Worm (Caenorhabditis elegans) whole organism, L4 larva: ENCODE results near the gene vps-41.

Experiments
- R02D3.7 ChIP-seq: fragments of 150-350 bp; sonication (generic microtip); optimal IDR thresholded peaks from 3 replicates; lab custom pipeline; 2014; ENCODE audit warnings: missing biosample characterization, missing genetic modification characterization
- T20F7.1 ChIP-seq: fragments of 200-800 bp; sonication (Bioruptor generic); optimal IDR thresholded peaks from 2 replicates; lab custom pipeline; 2018; ENCODE audit warnings: mild to moderate bottlenecking, missing genetic modification characterization, missing compliant biosample characterization
- T26A8.4 ChIP-seq: fragments of 200-800 bp; sonication (Bioruptor generic); IDR thresholded peaks from 2 replicates; pipeline ENCODE4 v1.3.6; 2022; ENCODE audit warnings: missing genetic modification characterization, missing compliant biosample characterization
- ama-1 ChIP-seq: fragments of 150-350 bp; optimal IDR thresholded peaks from 2 replicates; lab custom pipeline; 2014; ENCODE audit warnings: inconsistent platforms, mixed read lengths
- arid-1 ChIP-seq: fragments of 200-800 bp; sonication (Bioruptor generic); conservative IDR thresholded peaks from 2 replicates; pipeline ENCODE4 v1.3.6; 2022; ENCODE audit warnings: missing genetic modification reagents, missing genetic modification characterization, missing compliant biosample characterization
- ceh-20 ChIP-seq: fragments of 200-800 bp; sonication (Bioruptor generic); IDR thresholded peaks from 2 replicates; pipeline ENCODE4 v1.3.6; 2022; ENCODE audit warnings: missing genetic modification reagents, missing genetic modification characterization, missing compliant biosample characterization
- ceh-28 ChIP-seq: fragments of 150-350 bp; optimal IDR thresholded peaks from 2 replicates; lab custom pipeline; 2014; ENCODE audit warnings: missing biosample characterization, missing genetic modification reagents, missing genetic modification characterization
- daf-16 ChIP-seq, 3 experiments: sonication (generic microtip); optimal IDR thresholded peaks; 2 replicates each; lab custom pipeline; 2016 to 2017; ENCODE audit warnings: missing genetic modification characterization in 3 of 3, missing genetic modification reagents in 3 of 3, mild to moderate bottlenecking in 2 of 3, missing compliant biosample characterization in 2 of 3, missing biosample characterization in 1 of 3, moderate library complexity in 1 of 3
- daf-8 ChIP-seq: fragments of 200-800 bp; sonication (Bioruptor generic); IDR thresholded peaks from 2 replicates; pipeline ENCODE4 v1.3.6; 2022; ENCODE audit warnings: missing genetic modification characterization, missing compliant biosample characterization
- dmd-6 ChIP-seq: fragments of 200-800 bp; sonication (Bioruptor generic); IDR thresholded peaks from 2 replicates; pipeline ENCODE4 v1.3.6; 2022; ENCODE audit warnings: missing genetic modification reagents, missing genetic modification characterization, missing compliant biosample characterization
- dmd-9 ChIP-seq: fragments of 200-800 bp; sonication (Bioruptor generic); IDR thresholded peaks from 2 replicates; pipeline ENCODE4 v1.3.6; 2022; ENCODE audit warnings: missing genetic modification reagents, missing genetic modification characterization, missing compliant biosample characterization
- dpl-1 ChIP-seq: fragments of 150-350 bp; optimal IDR thresholded peaks from 2 replicates; lab custom pipeline; 2014; ENCODE audit warnings: missing biosample characterization, missing genetic modification reagents, missing genetic modification characterization
- dve-1 ChIP-seq: sonication (generic microtip); optimal IDR thresholded peaks from 2 replicates; lab custom pipeline; 2017; ENCODE audit warnings: antibody characterized with exemption, mild to moderate bottlenecking, missing genetic modification characterization, missing compliant biosample characterization; ENCODE audit not compliant: insufficient read depth
- fkh-10 ChIP-seq: fragments of 150-350 bp; optimal IDR thresholded peaks from 2 replicates; lab custom pipeline; 2014; ENCODE audit warnings: missing biosample characterization, missing genetic modification reagents, missing genetic modification characterization
- gei-8 ChIP-seq: fragments of 200-800 bp; sonication (Bioruptor generic); optimal IDR thresholded peaks from 2 replicates; lab custom pipeline; 2018; ENCODE audit warnings: mild to moderate bottlenecking, missing genetic modification characterization, missing compliant biosample characterization
- hif-1 ChIP-seq, 2 experiments: sonication (generic microtip); optimal IDR thresholded peaks; 2 replicates each; lab custom pipeline; 2016 to 2017; ENCODE audit warnings: missing compliant biosample characterization in 2 of 2, missing genetic modification characterization in 2 of 2, missing genetic modification reagents in 2 of 2, missing genotype in 2 of 2, mild to moderate bottlenecking in 1 of 2
- hlh-11 ChIP-seq: fragments of 200-800 bp; sonication (Bioruptor generic); optimal IDR thresholded peaks from 2 replicates; lab custom pipeline; 2018; ENCODE audit warnings: mild to moderate bottlenecking, missing genetic modification characterization, missing compliant biosample characterization
- hlh-30 ChIP-seq: sonication (generic microtip); optimal IDR thresholded peaks from 2 replicates; lab custom pipeline; 2017; ENCODE audit warnings: antibody characterized with exemption, mild to moderate bottlenecking, missing genetic modification characterization, missing compliant biosample characterization; ENCODE audit not compliant: insufficient read depth
- jun-1 ChIP-seq: fragments of 150-350 bp; optimal IDR thresholded peaks from 2 replicates; lab custom pipeline; 2014; ENCODE audit warnings: missing biosample characterization, missing genetic modification reagents, missing genetic modification characterization
- lim-7 ChIP-seq: fragments of 200-800 bp; sonication (Bioruptor generic); IDR thresholded peaks from 2 replicates; pipeline ENCODE4 v1.3.6; 2022; ENCODE audit warnings: missing genetic modification characterization, missing compliant biosample characterization
- lin-1 ChIP-seq: fragments of 200-800 bp; sonication (Bioruptor generic); IDR thresholded peaks from 2 replicates; pipeline ENCODE4 v1.3.6; 2022; ENCODE audit warnings: missing genetic modification reagents, missing genetic modification characterization, missing compliant biosample characterization
- lin-13 ChIP-seq: fragments of 150-350 bp; optimal IDR thresholded peaks from 2 replicates; lab custom pipeline; 2014; ENCODE audit warnings: missing biosample characterization, missing genetic modification reagents, missing genetic modification characterization
- lin-38 ChIP-seq: fragments of 200-800 bp; sonication (Bioruptor generic); IDR thresholded peaks from 2 replicates; pipeline ENCODE4 v1.3.6; 2022; ENCODE audit warnings: missing genetic modification reagents, missing genetic modification characterization, missing compliant biosample characterization
- lir-3 ChIP-seq: sonication (generic microtip); optimal IDR thresholded peaks from 2 replicates; lab custom pipeline; 2016; ENCODE audit warnings: mild to moderate bottlenecking, missing genetic modification characterization, missing compliant biosample characterization
- lsy-2 ChIP-seq, 2 experiments: fragments of 150-350 bp in 1 of 2; sonication (generic microtip) in 1 of 2; optimal IDR thresholded peaks; 2 replicates each; lab custom pipeline; 2014 to 2017; ENCODE audit warnings: missing biosample characterization in 2 of 2, missing genetic modification characterization in 2 of 2
- madf-5 ChIP-seq, 2 experiments: fragments of 200-800 bp; sonication (Bioruptor generic); IDR thresholded peaks; 2 replicates each; pipeline ENCODE4 v1.3.6; 2022; ENCODE audit warnings: missing compliant biosample characterization in 2 of 2, missing genetic modification characterization in 2 of 2
- madf-9 ChIP-seq: fragments of 200-800 bp; sonication (Bioruptor generic); conservative IDR thresholded peaks from 2 replicates; pipeline ENCODE4 v1.3.6; 2022; ENCODE audit warnings: missing genetic modification reagents, missing genetic modification characterization, missing compliant biosample characterization
- mxl-2 ChIP-seq: fragments of 200-800 bp; sonication (Bioruptor generic); conservative IDR thresholded peaks from 2 replicates; pipeline ENCODE4 v1.3.6; 2022; ENCODE audit warnings: missing genetic modification reagents, missing genetic modification characterization, missing compliant biosample characterization
- mxl-3 ChIP-seq: fragments of 200-800 bp; sonication (Bioruptor generic); optimal IDR thresholded peaks from 2 replicates; lab custom pipeline; 2018; ENCODE audit warnings: mild to moderate bottlenecking, missing genetic modification characterization, missing compliant biosample characterization
- nhr-102 ChIP-seq: sonication (generic microtip); optimal IDR thresholded peaks from 2 replicates; lab custom pipeline; 2016; ENCODE audit warnings: mild to moderate bottlenecking, missing genetic modification characterization, moderate library complexity, missing compliant biosample characterization
- nhr-237 ChIP-seq: sonication (generic microtip); optimal IDR thresholded peaks from 2 replicates; lab custom pipeline; 2017; ENCODE audit warnings: missing biosample characterization, missing genetic modification characterization
- nhr-28 ChIP-seq: fragments of 150-350 bp; optimal IDR thresholded peaks from 2 replicates; lab custom pipeline; 2014; ENCODE audit warnings: missing biosample characterization, missing genetic modification characterization
- nhr-48 ChIP-seq: sonication (generic microtip); optimal IDR thresholded peaks from 2 replicates; lab custom pipeline; 2016; ENCODE audit warnings: mild to moderate bottlenecking, missing genetic modification characterization, missing compliant biosample characterization
- nhr-6 ChIP-seq: fragments of 150-350 bp; optimal IDR thresholded peaks from 2 replicates; lab custom pipeline; 2014; ENCODE audit warnings: missing biosample characterization, missing genetic modification characterization
- nhr-77 ChIP-seq: fragments of 150-350 bp; optimal IDR thresholded peaks from 2 replicates; lab custom pipeline; 2014; ENCODE audit warnings: missing biosample characterization, missing genetic modification characterization
- pqm-1 ChIP-seq: sonication (generic microtip); optimal IDR thresholded peaks from 2 replicates; lab custom pipeline; 2017; ENCODE audit warnings: missing biosample characterization, missing genetic modification characterization
- rbr-2 ChIP-seq: sonication (generic microtip); optimal IDR thresholded peaks from 2 replicates; lab custom pipeline; 2016; ENCODE audit warnings: missing genotype, missing genetic modification characterization, missing compliant biosample characterization
- saeg-2 ChIP-seq: fragments of 200-800 bp; sonication (Bioruptor generic); IDR thresholded peaks from 2 replicates; pipeline ENCODE4 v1.3.6; 2022; ENCODE audit warnings: missing genetic modification reagents, missing genetic modification characterization, missing compliant biosample characterization
- set-16 ChIP-seq: fragments of 200-800 bp; sonication (Bioruptor generic); IDR thresholded peaks from 2 replicates; pipeline ENCODE4 v1.3.6; 2022; ENCODE audit warnings: missing genetic modification reagents, missing genetic modification characterization, missing compliant biosample characterization
- snpc-4 ChIP-seq: fragments of 150-350 bp; optimal IDR thresholded peaks from 2 replicates; lab custom pipeline; 2014; ENCODE audit warnings: missing biosample characterization, missing genetic modification characterization
- spr-1 ChIP-seq: sonication (generic microtip); optimal IDR thresholded peaks from 2 replicates; lab custom pipeline; 2016; ENCODE audit warnings: mild to moderate bottlenecking, missing genetic modification characterization, missing compliant biosample characterization
- spr-3 ChIP-seq: fragments of 200-800 bp; sonication (Bioruptor generic); optimal IDR thresholded peaks from 2 replicates; lab custom pipeline; 2018; ENCODE audit warnings: mild to moderate bottlenecking, missing genetic modification characterization, missing compliant biosample characterization
- tra-1 ChIP-seq: fragments of 200-800 bp; sonication (Bioruptor generic); IDR thresholded peaks from 2 replicates; pipeline ENCODE4 v1.3.6; 2022; ENCODE audit warnings: missing genetic modification reagents, missing genetic modification characterization, missing compliant biosample characterization
- unc-130 ChIP-seq: sonication (generic microtip); optimal IDR thresholded peaks from 2 replicates; lab custom pipeline; 2016; ENCODE audit warnings: missing genetic modification reagents, missing genetic modification characterization, missing compliant biosample characterization
- zfp-2 ChIP-seq: sonication (generic microtip); optimal IDR thresholded peaks from 2 replicates; lab custom pipeline; 2016; ENCODE audit warnings: mild to moderate bottlenecking, missing genetic modification characterization, missing compliant biosample characterization
- zfp-3 ChIP-seq: fragments of 200-800 bp; sonication (Bioruptor generic); conservative IDR thresholded peaks from 2 replicates; pipeline ENCODE4 v1.3.6; 2022; ENCODE audit warnings: missing genetic modification reagents, missing genetic modification characterization, missing compliant biosample characterization
- ztf-11 ChIP-seq: fragments of 150-350 bp; optimal IDR thresholded peaks from 2 replicates; lab custom pipeline; 2014; ENCODE audit warnings: missing biosample characterization, missing genetic modification characterization

Gene vps-41

DNA sequence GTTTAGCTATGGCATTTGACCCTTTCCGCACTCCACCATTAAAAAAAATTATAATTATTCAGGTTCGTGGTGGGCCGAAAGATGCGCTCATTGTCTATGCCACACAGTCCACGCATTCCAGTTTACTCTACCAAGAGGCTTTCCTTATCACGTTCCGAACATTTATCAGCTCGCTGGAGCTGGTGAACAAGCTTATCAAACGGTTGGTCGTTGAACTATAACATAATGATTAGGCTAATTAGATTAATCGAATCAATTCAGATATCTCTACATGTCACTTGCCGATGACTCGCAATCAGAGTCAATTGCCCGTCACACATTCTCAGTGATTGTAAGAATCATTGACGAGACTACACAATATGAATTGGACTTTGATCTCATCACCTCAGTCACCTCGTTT is 14.3 kb upstream of the vps-41 start (continued):
- TF ChIP-seq hlh-11 (tag; lab: Kevin White, UChicago) = no peak
- peak; percentile 41 for TF ChIP-seq dve-1 (tag; lab: Kevin White, UChicago)
- peak; percentile 6 for TF ChIP-seq nhr-28
- TF ChIP-seq nhr-237 = no peak
- TF ChIP-seq zfp-3 (GFP tag; lab: Robert Waterston, UW) = no peak
- no peak for TF ChIP-seq daf-8 (GFP tag; lab: Robert Waterston, UW)
- no peak for TF ChIP-seq nhr-6 (tag; lab: Kevin White, UChicago)
- TF ChIP-seq jun-1 (tag; lab: Kevin White, UChicago) = no peak
- TF ChIP-seq lin-1 (GFP tag; lab: Robert Waterston, UW) = no peak
- peak; percentile 20; the same call in 1 of the 2 replicates for TF ChIP-seq dmd-6 (GFP tag; lab: Robert Waterston, UW)

DNA sequence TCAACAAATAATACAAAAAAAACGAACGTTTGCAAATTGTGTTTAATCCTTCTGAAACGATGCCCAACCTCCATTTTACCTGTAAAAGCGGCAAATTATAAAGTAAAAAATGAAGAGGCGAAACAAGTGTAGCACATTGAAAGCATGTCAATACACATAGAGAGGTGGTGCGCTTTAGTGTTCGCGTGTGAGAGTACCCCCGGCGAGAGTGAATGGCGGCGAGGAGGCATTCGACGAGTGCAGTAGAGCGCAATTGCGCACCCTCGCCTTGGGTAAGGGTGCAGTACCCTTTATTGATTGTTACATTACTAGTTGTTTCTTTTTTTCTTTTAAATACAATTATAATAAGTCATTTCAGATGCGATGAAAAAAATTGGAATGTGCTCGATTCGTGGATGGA is 8.4 kb upstream of the vps-41 start, which contains the start of gene hst-6:
Gene hst-6, plus strand, starts transcription at position 353 of the 400 bp plus-strand sequence.
- TF ChIP-seq arid-1 = no peak
- no peak for TF ChIP-seq snpc-4 (tag; lab: Kevin White, UChicago)
- 0 out of 2 replicates have a peak, but pooled peaks have one; percentile 18 for TF ChIP-seq ceh-20 (GFP tag; lab: Robert Waterston, UW)
- TF ChIP-seq tra-1 (GFP tag; lab: Robert Waterston, UW) = 0 out of 2 replicates have a peak, but pooled peaks have one; percentile 42
- TF ChIP-seq spr-3 = no peak
- peak; percentile 75 for TF ChIP-seq rbr-2
- TF ChIP-seq gei-8 (GFP tag; lab: Kevin White, UChicago) = no peak
- TF ChIP-seq hif-1 (tag; optimal IDR thresholded peaks at IDR 0.05; lab: Kevin White, UChicago) = peak in 1 of 2 experiments; percentile 50
- TF ChIP-seq mxl-2 (GFP tag; lab: Robert Waterston, UW) = no peak
- no peak for TF ChIP-seq daf-16 (GFP tag; optimal IDR thresholded peaks at IDR 0.05; lab: Kevin White, UChicago)
- TF ChIP-seq daf-16 (tag; optimal IDR thresholded peaks at IDR 0.05; lab: Kevin White, UChicago) = peak; percentile 36
- TF ChIP-seq saeg-2 (GFP tag; lab: Robert Waterston, UW) = peak; percentile 61; the same call in 1 of the 2 replicates
- TF ChIP-seq ztf-11 = no peak
- peak in 1 of 2 experiments; percentile 79 for TF ChIP-seq lsy-2 (tag; optimal IDR thresholded peaks at IDR 0.05; lab: Kevin White, UChicago)
- peak; percentile 69 for TF ChIP-seq lin-13
- TF ChIP-seq hlh-11 (tag; lab: Kevin White, UChicago) = peak; percentile 72
- TF ChIP-seq nhr-102 = peak; percentile 47
- TF ChIP-seq nhr-28 = peak; percentile 77
- TF ChIP-seq dpl-1 = peak; percentile 43
- TF ChIP-seq unc-130 (GFP tag; lab: Kevin White, UChicago) = no peak
- peak; percentile 53 for TF ChIP-seq hlh-30 (tag; lab: Kevin White, UChicago)
- TF ChIP-seq zfp-2 = no peak
- no peak for TF ChIP-seq daf-8 (GFP tag; lab: Robert Waterston, UW)
- TF ChIP-seq T20F7.1 (GFP tag; lab: Kevin White, UChicago) = peak; percentile 79
- TF ChIP-seq lir-3 (tag; lab: Kevin White, UChicago) = no peak
- peak; percentile 30 for TF ChIP-seq nhr-6 (tag; lab: Kevin White, UChicago)
- TF ChIP-seq lim-7 (GFP tag; lab: Robert Waterston, UW) = no peak
- TF ChIP-seq nhr-77 (tag; lab: Kevin White, UChicago) = peak; percentile 10
- no peak for TF ChIP-seq R02D3.7
- TF ChIP-seq ceh-28 = peak; percentile 22
- TF ChIP-seq lin-38 = peak; percentile 96
- TF ChIP-seq dmd-9 (GFP tag; lab: Robert Waterston, UW) = no peak
- TF ChIP-seq set-16 (GFP tag; lab: Robert Waterston, UW) = no peak
- no peak for TF ChIP-seq ama-1
- 0 out of 2 replicates have a peak, but pooled peaks have one; percentile 38 for TF ChIP-seq T26A8.4
- peak; percentile 69 for TF ChIP-seq mxl-3 (GFP tag; lab: Kevin White, UChicago)
- TF ChIP-seq madf-5 (GFP tag; IDR thresholded peaks at IDR 0.05; lab: Robert Waterston, UW) = 0 out of 4 replicates have a peak, but pooled peaks of 1 of the 2 experiments have one; percentile 45
- TF ChIP-seq nhr-48 (tag; lab: Kevin White, UChicago) = no peak
- TF ChIP-seq madf-9 = no peak
- no peak for TF ChIP-seq nhr-237
- 0 out of 2 replicates have a peak, but pooled peaks have one; percentile 20 for TF ChIP-seq lin-1 (GFP tag; lab: Robert Waterston, UW)
- TF ChIP-seq dve-1 (tag; lab: Kevin White, UChicago) = peak; percentile 66
- no peak for TF ChIP-seq fkh-10
- TF ChIP-seq dmd-6 (GFP tag; lab: Robert Waterston, UW) = peak; percentile 63
- peak; percentile 23 for TF ChIP-seq spr-1
- peak; percentile 46 for TF ChIP-seq pqm-1 (tag; lab: Kevin White, UChicago)
